Worm (Caenorhabditis elegans) whole organism, young adult: ENCODE data around the gene rpia-1.

Source experiments
- B0019.2 ChIP-seq: fragments of 200-800 bp; sonication (Bioruptor generic); conservative IDR thresholded peaks from 2 replicates; pipeline ENCODE4 v1.3.6; 2022; ENCODE audit warnings: missing genetic modification reagents, missing genetic modification characterization, missing compliant biosample characterization
- B0336.3 ChIP-seq: fragments of 200-800 bp; sonication (Bioruptor generic); IDR thresholded peaks from 2 replicates; pipeline ENCODE4 v1.3.6; 2022; ENCODE audit warnings: missing genetic modification characterization, missing compliant biosample characterization
- F10E7.11 ChIP-seq: sonication (generic microtip); optimal IDR thresholded peaks from 2 replicates; lab custom pipeline; 2017; ENCODE audit warnings: mild to moderate bottlenecking, missing genetic modification characterization, moderate library complexity, missing compliant biosample characterization
- F22D6.2 ChIP-seq: sonication (generic microtip); optimal IDR thresholded peaks from 2 replicates; lab custom pipeline; 2016; ENCODE audit warnings: mild to moderate bottlenecking, missing genetic modification characterization, missing compliant biosample characterization
- F23B12.7 ChIP-seq: sonication (generic microtip); optimal IDR thresholded peaks from 2 replicates; lab custom pipeline; 2017; ENCODE audit warnings: missing genetic modification characterization, mild to moderate bottlenecking, missing compliant biosample characterization, antibody characterized with exemption, moderate library complexity; ENCODE audit not compliant: insufficient read depth
- F33H1.4 ChIP-seq: fragments of 200-800 bp; sonication (Bioruptor generic); IDR thresholded peaks from 2 replicates; pipeline ENCODE4 v1.3.6; 2022; ENCODE audit warnings: missing genetic modification reagents, missing genetic modification characterization, missing compliant biosample characterization
- K11D2.4 ChIP-seq: fragments of 200-800 bp; sonication (Bioruptor generic); IDR thresholded peaks from 2 replicates; pipeline ENCODE4 v1.3.6; 2022; ENCODE audit warnings: missing genetic modification reagents, missing genetic modification characterization, missing compliant biosample characterization
- T07F8.4 ChIP-seq: sonication (generic microtip); optimal IDR thresholded peaks from 2 replicates; lab custom pipeline; 2016; ENCODE audit warnings: mild to moderate bottlenecking, missing genetic modification characterization, moderate library complexity, missing compliant biosample characterization
- Y53F4B.3 ChIP-seq: fragments of 200-800 bp; sonication (Bioruptor generic); IDR thresholded peaks from 2 replicates; pipeline ENCODE4 v1.3.6; 2022; ENCODE audit warnings: missing genetic modification reagents, missing genetic modification characterization, missing compliant biosample characterization
- Y53G8AR.9 ChIP-seq: fragments of 200-800 bp; sonication (Bioruptor generic); conservative IDR thresholded peaks from 2 replicates; pipeline ENCODE4 v1.3.6; 2022; ENCODE audit warnings: missing genetic modification reagents, missing genetic modification characterization, missing compliant biosample characterization
- Y95B8A.8 ChIP-seq: fragments of 200-800 bp; sonication (Bioruptor generic); IDR thresholded peaks from 2 replicates; pipeline ENCODE4 v1.3.6; 2022; ENCODE audit warnings: missing genetic modification reagents, missing genetic modification characterization, missing compliant biosample characterization
- attf-3 ChIP-seq: fragments of 200-800 bp; sonication (Bioruptor generic); conservative IDR thresholded peaks from 2 replicates; pipeline ENCODE4 v1.3.6; 2022; ENCODE audit warnings: missing genetic modification reagents, missing genetic modification characterization, missing compliant biosample characterization
- attf-5 ChIP-seq: fragments of 200-800 bp; sonication (Bioruptor generic); optimal IDR thresholded peaks from 2 replicates; lab custom pipeline; 2018; ENCODE audit warnings: mild to moderate bottlenecking, missing genetic modification characterization, missing compliant biosample characterization
- attf-6 ChIP-seq: fragments of 200-800 bp; sonication (Bioruptor generic); IDR thresholded peaks from 2 replicates; pipeline ENCODE4 v1.3.6; 2022; ENCODE audit warnings: missing genetic modification reagents, missing genetic modification characterization, missing compliant biosample characterization
- bed-2 ChIP-seq: fragments of 200-800 bp; sonication (Bioruptor generic); IDR thresholded peaks from 2 replicates; pipeline ENCODE4 v1.3.6; 2022; ENCODE audit warnings: missing genetic modification reagents, missing genetic modification characterization, missing compliant biosample characterization
- cebp-1 ChIP-seq, 2 experiments: fragments of 200-800 bp in 1 of 2; sonication (Bioruptor generic) in 1 of 2; sonication (generic microtip) in 1 of 2; IDR thresholded peaks in 1 of 2; optimal IDR thresholded peaks in 1 of 2; 2 replicates each; pipeline versions ENCODE4 v1.3.6 to Lab custom; 2017 to 2022; ENCODE audit warnings: missing compliant biosample characterization in 2 of 2, missing genetic modification characterization in 2 of 2, mild to moderate bottlenecking in 1 of 2, missing genetic modification reagents in 1 of 2, moderate library complexity in 1 of 2
- cebp-2 ChIP-seq: fragments of 200-800 bp; sonication (Bioruptor generic); IDR thresholded peaks from 2 replicates; pipeline ENCODE4 v1.3.6; 2022; ENCODE audit warnings: missing genetic modification characterization, missing compliant biosample characterization
- ceh-58 ChIP-seq: fragments of 200-800 bp; sonication (Bioruptor generic); IDR thresholded peaks from 2 replicates; pipeline ENCODE4 v1.3.6; 2022; ENCODE audit warnings: missing genetic modification characterization, missing compliant biosample characterization
- ceh-79 ChIP-seq: sonication (generic microtip); optimal IDR thresholded peaks from 2 replicates; lab custom pipeline; 2017; ENCODE audit warnings: mild to moderate bottlenecking, missing genetic modification characterization, missing compliant biosample characterization
- die-1 ChIP-seq: sonication (generic microtip); optimal IDR thresholded peaks from 2 replicates; lab custom pipeline; 2016; ENCODE audit warnings: missing genotype, mild to moderate bottlenecking, missing genetic modification characterization, missing compliant biosample characterization
- egl-44 ChIP-seq: fragments of 200-800 bp; sonication (Bioruptor generic); IDR thresholded peaks from 2 replicates; pipeline ENCODE4 v1.3.6; 2022; ENCODE audit warnings: missing genetic modification reagents, missing genetic modification characterization, missing compliant biosample characterization
- ekl-4 ChIP-seq: fragments of 200-800 bp; sonication (Bioruptor generic); IDR thresholded peaks from 2 replicates; pipeline ENCODE4 v1.3.6; 2022; ENCODE audit warnings: missing genetic modification reagents, missing genetic modification characterization, missing compliant biosample characterization
- ets-4 ChIP-seq: fragments of 200-800 bp; sonication (Bioruptor generic); optimal IDR thresholded peaks from 2 replicates; lab custom pipeline; 2018; ENCODE audit warnings: mild to moderate bottlenecking, missing genetic modification characterization, missing compliant biosample characterization
- fkh-3 ChIP-seq: sonication (generic microtip); optimal IDR thresholded peaks from 2 replicates; lab custom pipeline; 2016; ENCODE audit warnings: mild to moderate bottlenecking, missing genetic modification characterization, missing compliant biosample characterization
- hlh-26 ChIP-seq: fragments of 200-800 bp; sonication (Bioruptor generic); conservative IDR thresholded peaks from 2 replicates; pipeline ENCODE4 v1.3.6; 2022; ENCODE audit warnings: missing genetic modification reagents, missing genetic modification characterization, missing compliant biosample characterization
- hmg-1.2 ChIP-seq: fragments of 200-800 bp; sonication (Bioruptor generic); IDR thresholded peaks from 2 replicates; pipeline ENCODE4 v1.3.6; 2022; ENCODE audit warnings: missing genetic modification reagents, missing genetic modification characterization, missing compliant biosample characterization
- let-607 ChIP-seq, 2 experiments: fragments of 200-800 bp in 1 of 2; sonication (Bioruptor generic) in 1 of 2; sonication (generic microtip) in 1 of 2; optimal IDR thresholded peaks; 2 replicates each; lab custom pipeline; 2016 to 2018; ENCODE audit warnings: mild to moderate bottlenecking in 2 of 2, missing compliant biosample characterization in 2 of 2, missing genetic modification characterization in 2 of 2, moderate library complexity in 2 of 2, missing genotype in 1 of 2
- lin-35 ChIP-seq, 3 experiments: fragments of 150-350 bp in 2 of 3; sonication (generic microtip) in 1 of 3; optimal IDR thresholded peaks; 2 replicates each; lab custom pipeline; 2014 to 2018; ENCODE audit warnings: missing biosample characterization in 3 of 3, missing genetic modification characterization in 3 of 3, missing genetic modification reagents in 3 of 3
- mel-28 ChIP-seq: sonication (generic microtip); optimal IDR thresholded peaks from 2 replicates; lab custom pipeline; 2016; ENCODE audit warnings: borderline replicate concordance, mild to moderate bottlenecking, missing genetic modification characterization, missing compliant biosample characterization
- mes-4 ChIP-seq: sonication (generic microtip); optimal IDR thresholded peaks from 2 replicates; lab custom pipeline; 2016; ENCODE audit warnings: missing genotype, missing genetic modification characterization, missing compliant biosample characterization
- nfya-2 ChIP-seq: fragments of 200-800 bp; sonication (Bioruptor generic); IDR thresholded peaks from 2 replicates; pipeline ENCODE4 v1.3.6; 2022; ENCODE audit warnings: missing genetic modification reagents, missing genetic modification characterization, missing compliant biosample characterization
- nfyb-1 ChIP-seq: fragments of 200-800 bp; sonication (Bioruptor generic); IDR thresholded peaks from 2 replicates; pipeline ENCODE4 v1.3.6; 2022; ENCODE audit warnings: missing genetic modification reagents, missing genetic modification characterization, missing compliant biosample characterization
- nhr-80 ChIP-seq: sonication (generic microtip); optimal IDR thresholded peaks from 2 replicates; lab custom pipeline; 2016; ENCODE audit warnings: missing genetic modification characterization, missing compliant biosample characterization
- rpc-1 ChIP-seq, 2 experiments: fragments of 150-350 bp in 1 of 2; sonication (generic microtip) in 1 of 2; optimal IDR thresholded peaks; 2 replicates each; lab custom pipeline; 2014 to 2018; ENCODE audit warnings: missing biosample characterization in 1 of 2, missing genetic modification characterization in 1 of 2, missing genetic modification reagents in 1 of 2, missing genotype in 1 of 2
- snpc-1.3 ChIP-seq: sonication (generic microtip); optimal IDR thresholded peaks from 2 replicates; lab custom pipeline; 2017; ENCODE audit warnings: missing genetic modification characterization, mild to moderate bottlenecking, missing compliant biosample characterization, antibody characterized with exemption, moderate library complexity, missing genotype, missing genetic modification reagents; ENCODE audit not compliant: insufficient read depth
- snpc-3.4 ChIP-seq: sonication (generic microtip); optimal IDR thresholded peaks from 2 replicates; lab custom pipeline; 2017; ENCODE audit warnings: missing genetic modification characterization, mild to moderate bottlenecking, missing compliant biosample characterization, antibody characterized with exemption, moderate library complexity, missing genotype, missing genetic modification reagents
- snpc-4 ChIP-seq, 5 experiments: fragments of 150-350 bp in 1 of 5; sonication (generic microtip) in 4 of 5; optimal IDR thresholded peaks; 2 replicates each; lab custom pipeline; 2014 to 2018; ENCODE audit warnings: missing genetic modification characterization in 5 of 5, missing biosample characterization in 3 of 5, antibody characterized with exemption in 2 of 5, mild to moderate bottlenecking in 2 of 5, missing compliant biosample characterization in 2 of 5, missing genotype in 2 of 5, moderate library complexity in 2 of 5, missing genetic modification reagents in 1 of 5
- sptf-2 ChIP-seq: fragments of 200-800 bp; sonication (Bioruptor generic); optimal IDR thresholded peaks from 2 replicates; lab custom pipeline; 2018; ENCODE audit warnings: mild to moderate bottlenecking, missing genetic modification characterization, missing compliant biosample characterization
- tbp1 ChIP-seq: fragments of 200-800 bp; sonication (Bioruptor generic); optimal IDR thresholded peaks from 2 replicates; lab custom pipeline; 2018; ENCODE audit warnings: mild to moderate bottlenecking, missing genetic modification characterization, missing compliant biosample characterization
- tlf-1 ChIP-seq: fragments of 200-800 bp; sonication (Bioruptor generic); optimal IDR thresholded peaks from 2 replicates; lab custom pipeline; 2018; ENCODE audit warnings: mild to moderate bottlenecking, missing genetic modification characterization, missing compliant biosample characterization
- unc-130 ChIP-seq: sonication (generic microtip); optimal IDR thresholded peaks from 2 replicates; lab custom pipeline; 2016; ENCODE audit warnings: missing genetic modification reagents, missing genetic modification characterization, missing compliant biosample characterization
- zfh-2 ChIP-seq: fragments of 200-800 bp; sonication (Bioruptor generic); conservative IDR thresholded peaks from 2 replicates; pipeline ENCODE4 v1.3.6; 2022; ENCODE audit warnings: missing genetic modification reagents, missing genetic modification characterization, missing compliant biosample characterization
- ztf-22 ChIP-seq: fragments of 200-800 bp; sonication (Bioruptor generic); optimal IDR thresholded peaks from 2 replicates; lab custom pipeline; 2018; ENCODE audit warnings: mild to moderate bottlenecking, missing genetic modification characterization, moderate library complexity, missing compliant biosample characterization
- ztf-26 ChIP-seq: sonication (generic microtip); optimal IDR thresholded peaks from 2 replicates; lab custom pipeline; 2017; ENCODE audit warnings: missing genetic modification characterization, missing compliant biosample characterization
- ztf-28 ChIP-seq: fragments of 200-800 bp; sonication (Bioruptor generic); IDR thresholded peaks from 2 replicates; pipeline ENCODE4 v1.3.6; 2022; ENCODE audit warnings: missing genetic modification reagents, missing genetic modification characterization, missing compliant biosample characterization
- ztf-6 ChIP-seq: fragments of 200-800 bp; sonication (Bioruptor generic); IDR thresholded peaks from 2 replicates; pipeline ENCODE4 v1.3.6; 2022; ENCODE audit warnings: missing genetic modification reagents, missing genetic modification characterization, missing compliant biosample characterization

The rpia-1 gene

ce11 chrIII:7103940-7104440, 18.9 kb upstream of the rpia-1 start, which contains the start of gene cpg-2 (continued):
- TF ChIP-seq tbp1 (GFP tag; lab: Kevin White, UChicago) (peak; percentile 64), ets-4 (no peak), lin-35 (GFP tag; optimal IDR thresholded peaks at IDR 0.05; lab: Kevin White, UChicago) (peak; percentile 4 to 89 (median 58)), rpc-1 (optimal IDR thresholded peaks at IDR 0.05; lab: Kevin White, UChicago) (no peak), rpc-1 (tag; optimal IDR thresholded peaks at IDR 0.05; lab: Kevin White, UChicago) (no peak), ztf-22 (GFP tag; lab: Kevin White, UChicago) (no peak), ztf-28 (GFP tag; lab: Robert Waterston, UW) (0 out of 2 replicates have a peak, but pooled peaks have one; percentile 20), attf-5 (GFP tag; lab: Kevin White, UChicago) (no peak), F10E7.11 (tag; lab: Kevin White, UChicago) (no peak), Y53F4B.3 (GFP tag; lab: Robert Waterston, UW) (no peak), attf-3 (GFP tag; lab: Robert Waterston, UW) (peak; percentile 24; the same call in 1 of the 2 replicates), unc-130 (GFP tag; lab: Kevin White, UChicago) (peak; percentile 94), attf-6 (GFP tag; lab: Robert Waterston, UW) (peak; percentile 73; the same call in 1 of the 2 replicates), cebp-2 (GFP tag; lab: Robert Waterston, UW) (no peak), mel-28 (tag; lab: Kevin White, UChicago) (no peak), tlf-1 (GFP tag; lab: Kevin White, UChicago) (peak; percentile 90), B0019.2 (peak; percentile 80), hmg-1.2 (GFP tag; lab: Robert Waterston, UW) (peak; percentile 66), nfyb-1 (peak; percentile 57; the same call in 1 of the 2 replicates), ekl-4 (GFP tag; lab: Robert Waterston, UW) (peak; percentile 81), T07F8.4 (tag; lab: Kevin White, UChicago) (no peak), snpc-3.4 (tag; lab: Kevin White, UChicago) (peak; percentile 96), let-607 (tag; optimal IDR thresholded peaks at IDR 0.05; lab: Kevin White, UChicago) (no peak), ztf-26 (tag; lab: Kevin White, UChicago) (no peak), ztf-6 (GFP tag; lab: Robert Waterston, UW) (no peak), egl-44 (no peak), F33H1.4 (GFP tag; lab: Robert Waterston, UW) (peak; percentile 85), snpc-4 (GFP tag; optimal IDR thresholded peaks at IDR 0.05; lab: Kevin White, UChicago) (peak; percentile 58), snpc-4 (tag; optimal IDR thresholded peaks at IDR 0.05; lab: Kevin White, UChicago) (peak in 3 of 4 experiments; percentile 11 to 62 (median 55)), nfya-2 (GFP tag; lab: Robert Waterston, UW) (no peak), B0336.3 (peak; percentile 79), die-1 (no peak), ceh-79 (tag; lab: Kevin White, UChicago) (no peak), sptf-2 (GFP tag; lab: Kevin White, UChicago) (no peak), Y53G8AR.9 (GFP tag; lab: Robert Waterston, UW) (peak; percentile 73; the same call in 1 of the 2 replicates), mes-4 (tag; lab: Kevin White, UChicago) (no peak), F23B12.7 (tag; lab: Kevin White, UChicago) (peak; percentile 64), snpc-1.3 (peak; percentile 89), fkh-3 (tag; lab: Kevin White, UChicago) (no peak), cebp-1 (GFP tag; IDR thresholded peaks at IDR 0.05; lab: Robert Waterston, UW) (no peak), cebp-1 (tag; optimal IDR thresholded peaks at IDR 0.05; lab: Kevin White, UChicago) (no peak), hlh-26 (GFP tag; lab: Robert Waterston, UW) (no peak), ceh-58 (GFP tag; lab: Robert Waterston, UW) (no peak), F22D6.2 (no peak), nhr-80 (no peak), bed-2 (GFP tag; lab: Robert Waterston, UW) (no peak), K11D2.4 (GFP tag; lab: Robert Waterston, UW) (no peak), zfh-2 (GFP tag; lab: Robert Waterston, UW) (no peak), Y95B8A.8 (GFP tag; lab: Robert Waterston, UW) (peak; percentile 84)
